3 fruit fly cellular contexts compared by ENCODE assay signal in genomic region chrX:2461421-2462393, dm6.
TF ChIP-seq lines count a peak whose summit lies in the region.

No protein-coding gene starts in this region.

- no peak for TF ChIP-seq CTCF in whole organism, embryonic (GFP tag; optimal IDR thresholded peaks at IDR 0.05; lab: Kevin White, UChicago)

TF ChIP-seq in whole organism, embryonic, 481 proteins besides CTCF, POLR2A, EP300 and RAD21 (continues in another document):
- peak; percentile 7 for TF ChIP-seq Lhr (GFP tag; optimal IDR thresholded peaks at IDR 0.05; lab: Kevin White, UChicago)
- TF ChIP-seq CkIIα-i1 (GFP tag; IDR thresholded peaks at IDR 0.05; lab: Robert Waterston, UW), result no peak
- no peak for TF ChIP-seq ase (GFP tag; IDR thresholded peaks at IDR 0.05; lab: Robert Waterston, UW)
- no peak for TF ChIP-seq klu (GFP tag; IDR thresholded peaks at IDR 0.05; lab: Robert Waterston, UW)
- peak; percentile 3 for TF ChIP-seq Sox100B (GFP tag; optimal IDR thresholded peaks at IDR 0.05; lab: Kevin White, UChicago)
- TF ChIP-seq Oli (tag; optimal IDR thresholded peaks at IDR 0.05; lab: Kevin White, UChicago), result no peak
- no peak for TF ChIP-seq ro (GFP tag; IDR thresholded peaks at IDR 0.05; lab: Robert Waterston, UW)
- TF ChIP-seq CG17328 (GFP tag; IDR thresholded peaks at IDR 0.05; lab: Robert Waterston, UW), result no peak
- TF ChIP-seq bsh (GFP tag; optimal IDR thresholded peaks at IDR 0.05; lab: Kevin White, UChicago), result peak in 1 of 2 experiments; percentile 26
- TF ChIP-seq ci (GFP tag; IDR thresholded peaks at IDR 0.05; lab: Robert Waterston, UW), result 0 out of 3 replicates have a peak, but pooled peaks have one; percentile 18
- peak; percentile 59; the same call in 1 of the 3 replicates for TF ChIP-seq sr (GFP tag; IDR thresholded peaks at IDR 0.05; lab: Robert Waterston, UW)
- no peak for TF ChIP-seq NC2β (GFP tag; optimal IDR thresholded peaks at IDR 0.05; lab: Kevin White, UChicago)
- TF ChIP-seq bowl (GFP tag; IDR thresholded peaks at IDR 0.05; lab: Robert Waterston, UW), result no peak
- TF ChIP-seq Trl (optimal IDR thresholded peaks at IDR 0.05; lab: Kevin White, UChicago), result no peak
- TF ChIP-seq Trl (GFP tag; optimal IDR thresholded peaks at IDR 0.05; lab: Kevin White, UChicago), result no peak
- TF ChIP-seq wek (GFP tag; optimal IDR thresholded peaks at IDR 0.05; lab: Kevin White, UChicago), result peak; percentile 31
- peak; percentile 40 for TF ChIP-seq dmrt11E (tag; optimal IDR thresholded peaks at IDR 0.05; lab: Kevin White, UChicago)
- TF ChIP-seq gem (tag; optimal IDR thresholded peaks at IDR 0.05; lab: Kevin White, UChicago), result peak; percentile 3
- TF ChIP-seq D (optimal IDR thresholded peaks at IDR 0.05; lab: Kevin White, UChicago), result no peak
- TF ChIP-seq D (GFP tag; optimal IDR thresholded peaks at IDR 0.05; lab: Kevin White, UChicago), result peak; percentile 5
- TF ChIP-seq org-1 (GFP tag; optimal IDR thresholded peaks at IDR 0.05; lab: Kevin White, UChicago), result peak; percentile 6
- no peak for TF ChIP-seq chn (GFP tag; optimal IDR thresholded peaks at IDR 0.05; lab: Kevin White, UChicago)
- TF ChIP-seq bbx (GFP tag; IDR thresholded peaks at IDR 0.05; lab: Robert Waterston, UW; ENCODE audit: partially characterized antibody), result no peak
- TF ChIP-seq CG2712 (tag; optimal IDR thresholded peaks at IDR 0.05; lab: Kevin White, UChicago), result peak; percentile 22
- TF ChIP-seq CG14014 (GFP tag; IDR thresholded peaks at IDR 0.05; lab: Robert Waterston, UW), result no peak
- no peak for TF ChIP-seq sima (GFP tag; optimal IDR thresholded peaks at IDR 0.05; lab: Kevin White, UChicago)
- TF ChIP-seq CG8281 (tag; optimal IDR thresholded peaks at IDR 0.05; lab: Kevin White, UChicago), result peak; percentile 70
- peak; percentile 2 for TF ChIP-seq CG11504 (tag; optimal IDR thresholded peaks at IDR 0.05; lab: Kevin White, UChicago)
- TF ChIP-seq Med (GFP tag; lab: Kevin White, UChicago), result peak; percentile 26
- TF ChIP-seq CG4854 (GFP tag; optimal IDR thresholded peaks at IDR 0.05; lab: Kevin White, UChicago), result no peak
- TF ChIP-seq CG2202 (tag; optimal IDR thresholded peaks at IDR 0.05; lab: Kevin White, UChicago), result peak; percentile 39

TF ChIP-seq in whole organism, prepupa, 60 proteins besides CTCF, POLR2A, EP300 and RAD21:
- no peak for TF ChIP-seq Gug (GFP tag; IDR thresholded peaks at IDR 0.05; lab: Robert Waterston, UW)
- peak; percentile 81 for TF ChIP-seq fkh (GFP tag; optimal IDR thresholded peaks at IDR 0.05; lab: Kevin White, UChicago)
- TF ChIP-seq Eip78C (GFP tag; lab: Kevin White, UChicago), result no peak

TF ChIP-seq in whole organism, wandering third instar larva, 38 proteins besides CTCF, POLR2A, EP300 and RAD21:
- TF ChIP-seq Rel (GFP tag; optimal IDR thresholded peaks at IDR 0.05; lab: Kevin White, UChicago) (no peak), Rel (tag; optimal IDR thresholded peaks at IDR 0.05; lab: Kevin White, UChicago) (no peak), Dfd (GFP tag; optimal IDR thresholded peaks at IDR 0.05; lab: Kevin White, UChicago) (peak; percentile 36)
TF ChIP-seq in whole organism, wandering third instar larva: peak in this region for 1.
